Worm (Caenorhabditis elegans) whole organism, midembryonic: Measurements from ENCODE around the gene mog-4.

ENCODE experiments used
- T22C8.4 ChIP-seq: fragments of 200-800 bp; sonication (Bioruptor generic); IDR thresholded peaks from 2 replicates; pipeline ENCODE4 v1.3.6; 2022; ENCODE audit warnings: missing genetic modification characterization, missing compliant biosample characterization
- klf-2 ChIP-seq: fragments of 200-800 bp; sonication (Bioruptor generic); conservative IDR thresholded peaks from 2 replicates; pipeline ENCODE4 v1.3.6; 2022; ENCODE audit warnings: missing genetic modification reagents, missing genetic modification characterization, missing compliant biosample characterization
- ref-1 ChIP-seq: fragments of 200-800 bp; sonication (Bioruptor generic); conservative IDR thresholded peaks from 2 replicates; pipeline ENCODE4 v1.3.6; 2022; ENCODE audit warnings: missing genetic modification reagents, missing genetic modification characterization, missing compliant biosample characterization
- tab-1 ChIP-seq: fragments of 200-800 bp; sonication (Bioruptor generic); IDR thresholded peaks from 2 replicates; pipeline ENCODE4 v1.3.6; 2022; ENCODE audit warnings: missing genetic modification characterization, missing compliant biosample characterization
- ztf-23 ChIP-seq: fragments of 200-800 bp; sonication (Bioruptor generic); IDR thresholded peaks from 2 replicates; pipeline ENCODE4 v1.3.6; 2022; ENCODE audit warnings: missing genetic modification reagents, missing genetic modification characterization, missing compliant biosample characterization

DNA sequence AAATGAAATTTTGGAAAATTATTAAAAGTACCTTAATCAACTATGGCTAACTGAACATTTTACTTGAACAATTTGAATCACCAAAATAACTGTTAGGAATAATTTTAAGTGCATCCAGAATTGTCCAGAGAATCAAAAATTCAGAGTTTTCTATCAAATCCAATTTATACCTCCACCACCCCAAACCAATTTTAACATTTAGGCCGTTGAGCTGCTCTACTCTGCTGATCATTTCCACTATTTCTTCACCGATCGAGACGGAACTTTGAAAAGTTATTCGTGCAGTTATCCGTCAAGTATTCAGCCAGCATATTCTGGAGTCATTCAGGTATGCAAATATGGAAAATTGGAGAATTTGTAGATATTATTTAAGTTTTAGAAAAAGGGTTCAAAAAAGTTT, 47.1 kb upstream of the mog-4 start:
- TF ChIP-seq tab-1: no peak
- TF ChIP-seq ref-1 (GFP tag; lab: Robert Waterston, UW): no peak
- no peak for TF ChIP-seq T22C8.4 (GFP tag; lab: Robert Waterston, UW)
- TF ChIP-seq klf-2: no peak
- no peak for TF ChIP-seq ztf-23 (GFP tag; lab: Robert Waterston, UW)
